Worm (Caenorhabditis elegans) whole organism, L4 larva: Measurements from ENCODE around the gene nep-26.

Experiments
- jun-1 ChIP-seq: fragments of 150-350 bp; optimal IDR thresholded peaks from 2 replicates; lab custom pipeline; 2014; ENCODE audit warnings: missing biosample characterization, missing genetic modification reagents, missing genetic modification characterization
- lin-15B ChIP-seq: fragments of 150-350 bp; sonication (generic microtip); optimal IDR thresholded peaks from 3 replicates; lab custom pipeline; 2014; ENCODE audit warnings: missing biosample characterization, missing genetic modification characterization
- nhr-25 ChIP-seq: sonication (generic microtip); optimal IDR thresholded peaks from 2 replicates; lab custom pipeline; 2017; ENCODE audit warnings: missing genetic modification characterization, mild to moderate bottlenecking, missing compliant biosample characterization, antibody characterized with exemption, moderate library complexity, borderline replicate concordance; ENCODE audit not compliant: insufficient read depth
- nhr-76 ChIP-seq: fragments of 150-350 bp; optimal IDR thresholded peaks from 2 replicates; lab custom pipeline; 2014; ENCODE audit warnings: missing biosample characterization, missing genetic modification characterization
- snpc-1.2 ChIP-seq: fragments of 200-800 bp; sonication (Bioruptor generic); IDR thresholded peaks from 2 replicates; pipeline ENCODE4 v1.3.6; 2022; ENCODE audit warnings: missing genetic modification reagents, missing genetic modification characterization, missing compliant biosample characterization

- TF ChIP-seq nhr-25 (tag; lab: Kevin White, UChicago) (no peak), nhr-76 (tag; lab: Kevin White, UChicago) (no peak), snpc-1.2 (GFP tag; lab: Robert Waterston, UW) (no peak), lin-15B (tag; lab: Kevin White, UChicago) (no peak), jun-1 (tag; lab: Kevin White, UChicago) (no peak)
These were observed 46.1 kb upstream of the nep-26 start, which contains the start of gene C07E3.10 for ce11 chrII:10346075-10346474.
